Worm (Caenorhabditis elegans): Measurements from ENCODE around the gene acdh-12.

- TF ChIP-seq unc-62 (GFP tag; optimal IDR thresholded peaks at IDR 0.05) = no peak
- no peak for TF ChIP-seq ztf-4 (tag; optimal IDR thresholded peaks at IDR 0.05)
These were observed 28.7 kb downstream of the acdh-12 start for ce11 chrII:7166768-7167167.

Data from whole organism, L3 larva.